Worm (Caenorhabditis elegans): Measurements from ENCODE around the gene Y42H9AR.1.

Y42H9AR.1 gene

ce11 chrIV:8133536-8133935, 20.3 kb downstream of the Y42H9AR.1 start, which contains the start of gene sph-1 (continued):
- no peak for TF ChIP-seq mcd-1 (GFP tag; IDR thresholded peaks at IDR 0.05)
- no peak for TF ChIP-seq ceh-91 (GFP tag; IDR thresholded peaks at IDR 0.05)
- no peak for TF ChIP-seq rpc-1 (optimal IDR thresholded peaks at IDR 0.05)
- TF ChIP-seq rpc-1 (tag; optimal IDR thresholded peaks at IDR 0.05), result no peak
- TF ChIP-seq mel-28 (tag; optimal IDR thresholded peaks at IDR 0.05; ENCODE audit: borderline replicate concordance), result no peak
- no peak for TF ChIP-seq F55B11.4 (tag; optimal IDR thresholded peaks at IDR 0.05; ENCODE audit: borderline replicate concordance, insufficient read depth)
- TF ChIP-seq let-526 (GFP tag; IDR thresholded peaks at IDR 0.05), result no peak
- TF ChIP-seq Y67H2A.10 (GFP tag; conservative IDR thresholded peaks at IDR 0.05), result no peak
- TF ChIP-seq ztf-18 (tag; optimal IDR thresholded peaks at IDR 0.05), result no peak
- no peak for TF ChIP-seq C06A6.2 (GFP tag; conservative IDR thresholded peaks at IDR 0.05)
- no peak for TF ChIP-seq die-1 (tag; optimal IDR thresholded peaks at IDR 0.05)
- TF ChIP-seq madf-3 (GFP tag; IDR thresholded peaks at IDR 0.05), result no peak
- no peak for TF ChIP-seq zim-3 (tag; optimal IDR thresholded peaks at IDR 0.05)
- TF ChIP-seq him-1 (tag; optimal IDR thresholded peaks at IDR 0.05), result no peak
- TF ChIP-seq cebp-1 (GFP tag; IDR thresholded peaks at IDR 0.05), result no peak
- peak; percentile 57 for TF ChIP-seq cebp-1 (tag; optimal IDR thresholded peaks at IDR 0.05)
- TF ChIP-seq nhr-90 (tag; optimal IDR thresholded peaks at IDR 0.05), result no peak
- TF ChIP-seq D2030.7 (GFP tag; IDR thresholded peaks at IDR 0.05), result no peak
- TF ChIP-seq nhr-179 (tag; optimal IDR thresholded peaks at IDR 0.05), result no peak
- no peak for TF ChIP-seq snpc-1.1 (tag; optimal IDR thresholded peaks at IDR 0.05; ENCODE audit: insufficient read depth)
- TF ChIP-seq lin-26 (GFP tag; IDR thresholded peaks at IDR 0.05), result 0 out of 2 replicates have a peak, but pooled peaks have one; percentile 15
- TF ChIP-seq nfya-1 (tag; optimal IDR thresholded peaks at IDR 0.05; ENCODE audit: borderline replicate concordance, insufficient read depth), result no peak
- TF ChIP-seq T26A5.8 (tag; optimal IDR thresholded peaks at IDR 0.05), result no peak
- TF ChIP-seq tbp1 (GFP tag; optimal IDR thresholded peaks at IDR 0.05), result peak; percentile 0
- peak; percentile 48 for TF ChIP-seq attf-5 (GFP tag; optimal IDR thresholded peaks at IDR 0.05)
- TF ChIP-seq fkh-3 (tag; optimal IDR thresholded peaks at IDR 0.05), result no peak
- TF ChIP-seq ama-1 (optimal IDR thresholded peaks at IDR 0.05), result no peak
- no peak for TF ChIP-seq ama-1 (GFP tag; optimal IDR thresholded peaks at IDR 0.05)
- no peak for TF ChIP-seq athp-1 (tag; optimal IDR thresholded peaks at IDR 0.05)
- no peak for TF ChIP-seq F52B5.7 (tag; optimal IDR thresholded peaks at IDR 0.05)
- TF ChIP-seq dpff-1 (tag; optimal IDR thresholded peaks at IDR 0.05), result no peak
- no peak for TF ChIP-seq ZK185.1 (tag; optimal IDR thresholded peaks at IDR 0.05; ENCODE audit: poor library complexity, severe bottlenecking)
- TF ChIP-seq F23B12.7 (tag; optimal IDR thresholded peaks at IDR 0.05; ENCODE audit: insufficient read depth), result no peak
- no peak for TF ChIP-seq F33H1.4 (GFP tag; IDR thresholded peaks at IDR 0.05)
- no peak for TF ChIP-seq snpc-4 (GFP tag; optimal IDR thresholded peaks at IDR 0.05)
- no peak for TF ChIP-seq snpc-4 (tag; optimal IDR thresholded peaks at IDR 0.05)
- TF ChIP-seq B0261.1 (tag; optimal IDR thresholded peaks at IDR 0.05), result no peak
- TF ChIP-seq attf-3 (GFP tag; conservative IDR thresholded peaks at IDR 0.05), result no peak
- TF ChIP-seq Y56A3A.18 (GFP tag; IDR thresholded peaks at IDR 0.05), result no peak
- TF ChIP-seq sptf-2 (GFP tag; optimal IDR thresholded peaks at IDR 0.05), result no peak
- no peak for TF ChIP-seq lir-1 (GFP tag; conservative IDR thresholded peaks at IDR 0.05)
- TF ChIP-seq sdz-38 (tag; optimal IDR thresholded peaks at IDR 0.05), result no peak
- TF ChIP-seq mes-4 (tag; optimal IDR thresholded peaks at IDR 0.05), result no peak
- no peak for TF ChIP-seq F57C9.4 (tag; optimal IDR thresholded peaks at IDR 0.05)
- TF ChIP-seq efl-1 (GFP tag; optimal IDR thresholded peaks at IDR 0.05), result no peak
- TF ChIP-seq ceh-27 (GFP tag; optimal IDR thresholded peaks at IDR 0.05), result peak; percentile 3
- no peak for TF ChIP-seq rcor-1 (GFP tag; IDR thresholded peaks at IDR 0.05)
- no peak for TF ChIP-seq ztf-26 (tag; optimal IDR thresholded peaks at IDR 0.05)
- TF ChIP-seq lin-54 (GFP tag; optimal IDR thresholded peaks at IDR 0.05), result peak; percentile 0
- no peak for TF ChIP-seq ceh-79 (tag; optimal IDR thresholded peaks at IDR 0.05)
- no peak for TF ChIP-seq somi-1 (GFP tag; optimal IDR thresholded peaks at IDR 0.05)
